Fruit fly (Drosophila melanogaster) whole organism, embryonic: ENCODE results near the gene Coq2.

ENCODE experiments used
- Ada2b ChIP-seq: fragments of 200-800 bp; sonication (Bioruptor generic); IDR thresholded peaks from 2 replicates; pipeline ENCODE4 v1.3.6; 2022; ENCODE audit warnings: missing biosample characterization, missing genetic modification characterization
- CG12071 ChIP-seq: fragments of 200-800 bp; sonication (Bioruptor generic); optimal IDR thresholded peaks from 3 replicates; lab custom pipeline; 2018; ENCODE audit warnings: missing biosample characterization, mild to moderate bottlenecking, missing genetic modification characterization
- CG12155 ChIP-seq: fragments of 200-800 bp; sonication (Bioruptor generic); optimal IDR thresholded peaks from 3 replicates; lab custom pipeline; 2016; ENCODE audit warnings: missing biosample characterization, missing genetic modification characterization
- CG12236 ChIP-seq: fragments of 200-800 bp; sonication (Bioruptor generic); optimal IDR thresholded peaks from 2 replicates; lab custom pipeline; 2016; ENCODE audit warnings: missing biosample characterization, missing genetic modification characterization
- CG12391 ChIP-seq: fragments of 200-800 bp; sonication (Bioruptor generic); optimal IDR thresholded peaks from 3 replicates; lab custom pipeline; 2018; ENCODE audit warnings: missing biosample characterization, mild to moderate bottlenecking, missing genetic modification characterization, moderate library complexity
- CG13287 ChIP-seq: fragments of 200-800 bp; sonication (Bioruptor generic); IDR thresholded peaks from 2 replicates; pipeline ENCODE4 v1.3.6; 2022; ENCODE audit warnings: missing biosample characterization, missing genetic modification characterization; ENCODE audit not compliant: partially characterized antibody
- CG15269 ChIP-seq: fragments of 200-800 bp; sonication (Bioruptor generic); optimal IDR thresholded peaks from 2 replicates; lab custom pipeline; 2018; ENCODE audit warnings: missing biosample characterization, mild to moderate bottlenecking, missing genetic modification characterization, moderate library complexity
- CG15479 ChIP-seq: fragments of 200-800 bp; sonication (Bioruptor generic); optimal IDR thresholded peaks from 3 replicates; lab custom pipeline; 2019; ENCODE audit warnings: missing biosample characterization, mild to moderate bottlenecking, missing genetic modification characterization, moderate library complexity
- CG15601 ChIP-seq: fragments of 200-800 bp; sonication (Bioruptor generic); optimal IDR thresholded peaks from 3 replicates; lab custom pipeline; 2019; ENCODE audit warnings: missing biosample characterization, mild to moderate bottlenecking, missing genetic modification characterization, moderate library complexity
- CG17829 ChIP-seq: fragments of 200-800 bp; optimal IDR thresholded peaks from 2 replicates; lab custom pipeline; 2019; ENCODE audit warnings: missing biosample characterization, mild to moderate bottlenecking, missing genetic modification characterization, moderate library complexity
- CG30403 ChIP-seq: fragments of 200-800 bp; sonication (Bioruptor generic); optimal IDR thresholded peaks from 3 replicates; lab custom pipeline; 2016; ENCODE audit warnings: missing biosample characterization, missing genetic modification characterization
- CG3847 ChIP-seq: fragments of 200-800 bp; sonication (Bioruptor generic); IDR thresholded peaks from 2 replicates; pipeline ENCODE4 v1.3.6; 2022; ENCODE audit warnings: missing biosample characterization, missing genetic modification characterization
- CG6765 ChIP-seq: fragments of 200-800 bp; sonication (Bioruptor generic); optimal IDR thresholded peaks from 3 replicates; lab custom pipeline; 2017; ENCODE audit warnings: missing biosample characterization, mild to moderate bottlenecking, missing genetic modification characterization
- CG8281 ChIP-seq: fragments of 200-800 bp; sonication (Bioruptor generic); optimal IDR thresholded peaks from 2 replicates; lab custom pipeline; 2018; ENCODE audit warnings: missing biosample characterization, mild to moderate bottlenecking, missing genetic modification characterization, moderate library complexity
- D19A ChIP-seq: fragments of 200-800 bp; optimal IDR thresholded peaks from 3 replicates; lab custom pipeline; 2019; ENCODE audit warnings: missing biosample characterization, mild to moderate bottlenecking, missing genetic modification characterization, moderate library complexity
- D19B ChIP-seq: fragments of 200-800 bp; sonication (Bioruptor generic); optimal IDR thresholded peaks from 2 replicates; lab custom pipeline; 2017; ENCODE audit warnings: missing biosample characterization, mild to moderate bottlenecking, missing genetic modification characterization
- Drgx ChIP-seq: fragments of 200-800 bp; sonication (Bioruptor generic); IDR thresholded peaks from 2 replicates; pipeline ENCODE4 v1.3.6; 2022; ENCODE audit warnings: missing biosample characterization, missing genetic modification characterization
- Ets65A ChIP-seq: fragments of 200-800 bp; sonication (Bioruptor generic); peaks from one replicate; lab custom pipeline; 2016; ENCODE audit warnings: missing biosample characterization, missing genetic modification characterization
- Ets97D ChIP-seq: fragments of 200-800 bp; sonication (Bioruptor generic); optimal IDR thresholded peaks from 3 replicates; lab custom pipeline; 2016; ENCODE audit warnings: missing biosample characterization, missing genetic modification characterization
- H2.0 ChIP-seq: fragments of 200-800 bp; sonication (Bioruptor generic); IDR thresholded peaks from 2 replicates; pipeline ENCODE4 v1.3.6; 2022; ENCODE audit warnings: missing biosample characterization, missing genetic modification characterization
- HLH3B ChIP-seq: fragments of 200-800 bp; sonication (Bioruptor generic); IDR thresholded peaks from 2 replicates; pipeline ENCODE4 v1.3.6; 2022; ENCODE audit warnings: missing biosample characterization, missing genetic modification characterization
- HLHmδ ChIP-seq: fragments of 200-800 bp; sonication (Bioruptor generic); optimal IDR thresholded peaks from 2 replicates; lab custom pipeline; 2018; ENCODE audit warnings: missing biosample characterization, mild to moderate bottlenecking, missing genetic modification characterization, moderate library complexity
- Hand ChIP-seq: fragments of 200-800 bp; sonication (Bioruptor generic); optimal IDR thresholded peaks from 2 replicates; lab custom pipeline; 2017; ENCODE audit warnings: mild to moderate bottlenecking, missing biosample characterization, missing genetic modification reagents, missing genetic modification characterization
- Jarid2 ChIP-seq: fragments of 200-800 bp; sonication (Bioruptor generic); optimal IDR thresholded peaks from 3 replicates; lab custom pipeline; 2017; ENCODE audit warnings: mild to moderate bottlenecking, missing biosample characterization, missing genetic modification reagents, missing genetic modification characterization
- MESR4 ChIP-seq: fragments of 200-800 bp; sonication (Bioruptor generic); optimal IDR thresholded peaks from 2 replicates; lab custom pipeline; 2018; ENCODE audit warnings: missing biosample characterization, mild to moderate bottlenecking, missing genetic modification characterization, moderate library complexity
- Neu2 ChIP-seq: fragments of 200-800 bp; sonication (Bioruptor generic); optimal IDR thresholded peaks from 3 replicates; lab custom pipeline; 2016; ENCODE audit warnings: missing biosample characterization, missing genetic modification characterization, borderline replicate concordance
- Nf-YB ChIP-seq: fragments of 200-800 bp; sonication (Bioruptor generic); optimal IDR thresholded peaks from 3 replicates; lab custom pipeline; 2019; ENCODE audit warnings: missing biosample characterization, mild to moderate bottlenecking, missing genetic modification characterization, moderate library complexity
- Nf-YC ChIP-seq: fragments of 200-800 bp; optimal IDR thresholded peaks from 3 replicates; lab custom pipeline; 2019; ENCODE audit warnings: missing biosample characterization, mild to moderate bottlenecking, missing genetic modification characterization, moderate library complexity
- Opbp ChIP-seq: fragments of 200-800 bp; sonication (Bioruptor generic); IDR thresholded peaks from 3 replicates; pipeline ENCODE4 v1.3.6; 2022; ENCODE audit warnings: missing biosample characterization, missing genetic modification characterization; ENCODE audit not compliant: partially characterized antibody
- Ravus ChIP-seq: fragments of 200-800 bp; sonication (Bioruptor generic); IDR thresholded peaks from 2 replicates; pipeline ENCODE4 v1.3.6; 2022; ENCODE audit warnings: missing biosample characterization, missing genetic modification characterization
- Vsx1 ChIP-seq: fragments of 200-800 bp; sonication (Bioruptor generic); optimal IDR thresholded peaks from 2 replicates; lab custom pipeline; 2017; ENCODE audit warnings: missing biosample characterization, mild to moderate bottlenecking, missing genetic modification characterization, missing genetic modification reagents
- Xbp1 ChIP-seq: fragments of 200-800 bp; sonication (Bioruptor generic); optimal IDR thresholded peaks from 3 replicates; lab custom pipeline; 2016; ENCODE audit warnings: missing biosample characterization, mild to moderate bottlenecking, missing genetic modification characterization
- amos ChIP-seq: fragments of 200-800 bp; sonication (Bioruptor generic); IDR thresholded peaks from 2 replicates; pipeline ENCODE4 v1.3.6; 2022; ENCODE audit warnings: missing biosample characterization, missing genetic modification characterization; ENCODE audit not compliant: partially characterized antibody
- bab2 ChIP-seq: fragments of 200-800 bp; sonication (Bioruptor generic); optimal IDR thresholded peaks from 2 replicates; lab custom pipeline; 2016; ENCODE audit warnings: missing biosample characterization, missing genetic modification characterization
- cad ChIP-seq: fragments of >200 bp; optimal IDR thresholded peaks from 2 replicates; lab custom pipeline; 2017; ENCODE audit warnings: missing biosample characterization, missing genetic modification characterization
- crol ChIP-seq: fragments of 200-800 bp; sonication (Bioruptor generic); IDR thresholded peaks from 2 replicates; pipeline ENCODE4 v1.3.6; 2022; ENCODE audit warnings: missing biosample characterization, missing genetic modification characterization
- gt ChIP-seq: fragments of 200-800 bp; sonication (Bioruptor generic); IDR thresholded peaks from 2 replicates; pipeline ENCODE4 v1.3.6; 2022; ENCODE audit warnings: missing biosample characterization, missing genetic modification characterization
- jigr1 ChIP-seq: fragments of 200-800 bp; sonication (Bioruptor generic); IDR thresholded peaks from 3 replicates; pipeline ENCODE4 v1.3.6; 2022; ENCODE audit warnings: missing biosample characterization, missing genetic modification characterization
- kah ChIP-seq: fragments of 200-800 bp; sonication (Bioruptor generic); optimal IDR thresholded peaks from 2 replicates; lab custom pipeline; 2018; ENCODE audit warnings: missing biosample characterization, mild to moderate bottlenecking, missing genetic modification characterization
- luna ChIP-seq: fragments of 200-800 bp; sonication (Bioruptor generic); optimal IDR thresholded peaks from 2 replicates; lab custom pipeline; 2016; ENCODE audit warnings: missing biosample characterization, missing genetic modification characterization
- oc ChIP-seq: fragments of 200-800 bp; sonication (Bioruptor generic); optimal IDR thresholded peaks from 2 replicates; lab custom pipeline; 2018; ENCODE audit warnings: missing biosample characterization, mild to moderate bottlenecking, missing genetic modification characterization, moderate library complexity
- pan ChIP-seq, 4 experiments: fragments of >200 bp in 3 of 4; fragments of 200-800 bp in 1 of 4; sonication (Bioruptor generic) in 1 of 4; optimal IDR thresholded peaks in 3 of 4; IDR thresholded peaks in 1 of 4; 2 replicates each; pipeline versions ENCODE4 v1.3.6 to Lab custom; 2017 to 2022; ENCODE audit warnings: missing biosample characterization in 2 of 4, missing genetic modification characterization in 2 of 4, mixed read lengths in 1 of 4
- sens ChIP-seq: fragments of 200-800 bp; sonication (Bioruptor generic); peaks from one replicate; lab custom pipeline; 2016; ENCODE audit warnings: missing biosample characterization, missing genetic modification characterization
- sima ChIP-seq: fragments of 200-800 bp; sonication (Bioruptor generic); optimal IDR thresholded peaks from 2 replicates; lab custom pipeline; 2016; ENCODE audit warnings: missing biosample characterization, missing genetic modification characterization
- tap ChIP-seq: fragments of 200-800 bp; optimal IDR thresholded peaks from 3 replicates; lab custom pipeline; 2019; ENCODE audit warnings: missing biosample characterization, mild to moderate bottlenecking, missing genetic modification characterization, moderate library complexity
- tll ChIP-seq, 2 experiments: fragments of 200-800 bp in 1 of 2; fragments of >200 bp in 1 of 2; sonication (Bioruptor generic) in 1 of 2; optimal IDR thresholded peaks; 2 replicates each; lab custom pipeline; 2017 to 2019; ENCODE audit warnings: missing biosample characterization in 2 of 2, missing genetic modification characterization in 2 of 2, mild to moderate bottlenecking in 1 of 2, moderate library complexity in 1 of 2
- zfh2 ChIP-seq: fragments of 200-800 bp; sonication (Bioruptor generic); optimal IDR thresholded peaks from 2 replicates; lab custom pipeline; 2016; ENCODE audit warnings: missing biosample characterization, missing genetic modification characterization

Gene Coq2

DNA sequence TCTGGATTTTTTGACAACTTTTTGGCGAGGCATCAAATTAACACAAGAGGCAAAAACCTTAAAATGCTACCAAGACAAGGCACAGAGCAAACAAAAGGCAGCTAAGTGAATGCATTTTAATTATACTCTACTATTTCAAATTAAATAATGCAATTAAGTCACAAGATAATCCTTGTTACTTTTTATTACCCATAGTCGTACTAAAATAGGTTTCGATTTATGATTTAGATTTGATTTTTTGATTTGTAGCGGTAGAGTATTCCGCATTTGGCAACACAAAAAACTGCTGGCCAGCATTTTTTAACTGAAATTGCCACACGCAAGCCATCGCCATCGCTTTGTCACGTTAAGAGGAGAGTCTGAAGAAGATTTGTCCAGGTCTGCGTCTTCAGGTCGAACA, 33.6 kb downstream of the Coq2 start:
- TF ChIP-seq CG30403 (GFP tag; lab: Kevin White, UChicago) (no peak), CG13287 (GFP tag; lab: Robert Waterston, UW) (no peak), tll (GFP tag; optimal IDR thresholded peaks at IDR 0.05; lab: Kevin White, UChicago) (no peak), CG12071 (no peak), D19A (peak; percentile 23)

DNA sequence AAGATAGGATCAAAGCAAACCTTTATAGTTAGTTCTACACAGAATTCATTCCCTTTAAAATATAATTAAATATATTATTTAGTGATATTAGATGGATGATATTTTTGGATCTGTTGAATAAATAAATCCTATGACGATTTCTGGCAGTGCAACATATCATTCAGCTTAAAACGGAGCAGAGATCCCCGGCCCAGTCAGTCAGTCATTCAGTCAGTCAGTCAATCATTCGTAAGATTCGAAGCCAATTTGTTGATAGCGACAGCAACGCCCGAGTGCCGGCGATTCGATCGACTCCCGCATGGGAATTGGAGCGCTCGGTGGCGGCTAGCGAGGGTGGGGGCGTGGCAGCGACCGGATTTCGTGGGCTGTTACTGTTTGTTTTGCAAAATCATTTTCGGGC, 36.4 kb downstream of the Coq2 start:
- peak; percentile 90 for TF ChIP-seq CG8281 (tag; lab: Kevin White, UChicago)
- no peak for TF ChIP-seq H2.0
- no peak for TF ChIP-seq luna (GFP tag; lab: Kevin White, UChicago)
- TF ChIP-seq amos (GFP tag; lab: Robert Waterston, UW): no peak
- no peak for TF ChIP-seq oc (tag; lab: Kevin White, UChicago)
- TF ChIP-seq pan (optimal IDR thresholded peaks at IDR 0.05; lab: Kevin White, UChicago): no peak
- TF ChIP-seq pan (GFP tag; optimal IDR thresholded peaks at IDR 0.05 in 1 of 2, IDR thresholded peaks at IDR 0.05 in 1 of 2): no peak
- TF ChIP-seq Nf-YC (tag; lab: Kevin White, UChicago): no peak
- no peak for TF ChIP-seq CG3847 (GFP tag; lab: Robert Waterston, UW)
- TF ChIP-seq tap (tag; lab: Kevin White, UChicago): no peak
- no peak for TF ChIP-seq MESR4 (GFP tag; lab: Kevin White, UChicago)
- TF ChIP-seq jigr1 (GFP tag; lab: Robert Waterston, UW): no peak
- no peak for TF ChIP-seq Ada2b (GFP tag; lab: Robert Waterston, UW)
- TF ChIP-seq CG17829: no peak
- no peak for TF ChIP-seq cad (GFP tag; lab: Kevin White, UChicago)
- TF ChIP-seq Nf-YB (GFP tag; lab: Kevin White, UChicago): no peak
- 0 out of 3 replicates have a peak, but pooled peaks have one; percentile 32 for TF ChIP-seq Opbp (GFP tag; lab: Robert Waterston, UW)
- no peak for TF ChIP-seq HLH3B (GFP tag; lab: Robert Waterston, UW)
- no peak for TF ChIP-seq CG15269 (tag; lab: Kevin White, UChicago)
- TF ChIP-seq Ets97D (GFP tag; lab: Kevin White, UChicago): no peak
- no peak for TF ChIP-seq zfh2
- TF ChIP-seq sens (GFP tag; lab: Kevin White, UChicago): peak; percentile 19
- TF ChIP-seq gt: no peak
- TF ChIP-seq CG12155: no peak
- no peak for TF ChIP-seq Vsx1 (GFP tag; lab: Kevin White, UChicago)
- no peak for TF ChIP-seq Hand (GFP tag; lab: Kevin White, UChicago)
- TF ChIP-seq CG12236 (GFP tag; lab: Kevin White, UChicago): no peak

DNA sequence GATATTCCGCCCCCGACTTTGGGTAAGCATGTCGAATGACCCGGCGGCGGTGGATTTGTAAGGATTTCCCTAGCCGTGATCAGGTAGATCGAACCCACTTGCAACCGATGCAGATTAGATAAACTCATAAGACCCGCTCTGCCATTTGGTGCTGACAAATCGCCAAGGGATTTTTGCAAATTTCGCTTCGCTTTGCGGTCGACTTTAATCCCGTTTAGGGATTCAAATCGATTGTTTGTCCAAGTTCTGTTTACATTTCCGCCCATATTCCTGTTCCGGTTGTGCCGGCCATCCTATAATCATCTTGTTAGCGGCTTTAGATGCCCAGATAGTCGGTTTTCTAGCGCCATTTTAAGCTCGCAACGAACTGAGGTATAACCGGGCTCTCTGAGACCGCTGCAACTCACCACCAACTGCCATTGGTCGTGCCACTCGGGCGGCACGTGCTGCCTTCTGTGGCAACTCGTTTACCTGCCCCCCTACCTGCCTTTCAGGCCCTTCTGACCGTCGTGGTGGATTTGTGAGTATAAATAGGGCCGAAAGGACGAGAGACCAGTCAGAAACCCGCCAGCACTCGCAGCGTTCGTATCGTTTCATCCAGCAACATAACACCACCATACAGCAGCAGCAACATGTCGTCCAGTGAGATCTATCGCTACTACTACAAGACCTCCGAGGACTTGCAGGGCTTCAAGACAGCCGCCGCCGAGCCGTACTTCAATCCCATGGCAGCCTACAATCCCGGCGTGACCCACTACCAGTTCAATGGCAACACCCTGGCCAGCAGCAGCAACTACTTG, 38.6 kb downstream of the Coq2 start, which contains the start of gene ato:
Gene ato (plus strand): TSS at position 559 of the 800 bp plus-strand sequence.
- peak; percentile 94 for TF ChIP-seq CG15479 (GFP tag; lab: Kevin White, UChicago)
- peak; percentile 57 for TF ChIP-seq Jarid2 (GFP tag; lab: Kevin White, UChicago)
- peak; percentile 80 for TF ChIP-seq crol (GFP tag; lab: Robert Waterston, UW)
- TF ChIP-seq bab2 (GFP tag; lab: Kevin White, UChicago): no peak
- no peak for TF ChIP-seq sima (GFP tag; lab: Kevin White, UChicago)
- TF ChIP-seq tll (GFP tag; optimal IDR thresholded peaks at IDR 0.05; lab: Kevin White, UChicago): peak in 1 of 2 experiments; percentile 56
- no peak for TF ChIP-seq CG15601 (tag; lab: Kevin White, UChicago)
- no peak for TF ChIP-seq kah (GFP tag; lab: Kevin White, UChicago)
- TF ChIP-seq HLHmδ: peak; percentile 95
- no peak for TF ChIP-seq Ravus (GFP tag; lab: Robert Waterston, UW)
- peak; percentile 94 for TF ChIP-seq Nf-YC (tag; lab: Kevin White, UChicago)
- no peak for TF ChIP-seq CG12391 (tag; lab: Kevin White, UChicago)
- TF ChIP-seq Xbp1 (GFP tag; lab: Kevin White, UChicago): no peak
- peak; percentile 41 for TF ChIP-seq Neu2
- TF ChIP-seq Drgx: no peak
- peak; percentile 15 for TF ChIP-seq Ets65A (GFP tag; lab: Kevin White, UChicago)
- TF ChIP-seq jigr1 (GFP tag; lab: Robert Waterston, UW): no peak
- TF ChIP-seq sens (GFP tag; lab: Kevin White, UChicago): peak; percentile 53
- no peak for TF ChIP-seq CG6765 (GFP tag; lab: Kevin White, UChicago)
- no peak for TF ChIP-seq D19B (GFP tag; lab: Kevin White, UChicago)
